Worm (Caenorhabditis elegans): ENCODE results near the gene casy-1.

casy-1 gene

DNA sequence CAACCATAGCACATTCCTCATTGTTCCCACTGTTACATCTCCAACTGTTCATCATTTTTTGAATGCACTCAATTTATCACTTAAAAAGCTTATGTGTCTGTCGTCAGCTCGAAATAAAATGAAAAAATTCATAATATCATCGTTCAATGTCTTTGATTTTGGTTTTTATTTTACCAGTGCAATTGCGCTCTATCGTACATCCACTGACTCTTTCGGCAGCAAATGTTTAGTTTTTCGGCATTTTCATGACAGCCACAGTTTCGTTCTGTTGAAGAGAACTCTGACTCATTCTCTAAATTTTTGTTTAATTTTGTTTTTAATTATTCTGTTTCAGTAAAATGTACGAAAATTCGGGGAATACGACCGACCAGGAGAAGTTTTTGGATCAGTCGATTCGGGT lies 49.0 kb downstream of the casy-1 start, which contains the start of gene vps-35 (continued):
- TF ChIP-seq Y75B8A.6 (GFP tag; IDR thresholded peaks at IDR 0.05) (no peak), mdl-1 (tag; optimal IDR thresholded peaks at IDR 0.05) (no peak), cey-2 (tag; optimal IDR thresholded peaks at IDR 0.05; ENCODE audit: borderline replicate concordance, insufficient read depth) (no peak), F44E2.7 (GFP tag; IDR thresholded peaks at IDR 0.05) (no peak), jun-1 (tag; optimal IDR thresholded peaks at IDR 0.05) (no peak), ZK546.5 (tag; optimal IDR thresholded peaks at IDR 0.05) (no peak), nhr-28 (tag; optimal IDR thresholded peaks at IDR 0.05) (peak; percentile 76), gei-8 (GFP tag; optimal IDR thresholded peaks at IDR 0.05) (no peak), pha-4 (GFP tag; IDR thresholded peaks at IDR 0.05) (no peak), pha-4 (tag; optimal IDR thresholded peaks at IDR 0.05) (peak; percentile 22), rbr-2 (tag; optimal IDR thresholded peaks at IDR 0.05) (no peak), snpc-4 (tag; optimal IDR thresholded peaks at IDR 0.05) (no peak), F26F4.8 (GFP tag; conservative IDR thresholded peaks at IDR 0.05) (no peak), mep-1 (tag; optimal IDR thresholded peaks at IDR 0.05) (peak; percentile 45), zip-11 (GFP tag; IDR thresholded peaks at IDR 0.05) (no peak), madf-5 (GFP tag; IDR thresholded peaks at IDR 0.05) (no peak), nhr-76 (tag; optimal IDR thresholded peaks at IDR 0.05) (no peak), ceh-82 (tag; optimal IDR thresholded peaks at IDR 0.05) (no peak), snpc-1.2 (GFP tag; IDR thresholded peaks at IDR 0.05) (no peak), Y5F2A.4 (GFP tag; optimal IDR thresholded peaks at IDR 0.05) (no peak), ceh-32 (tag; optimal IDR thresholded peaks at IDR 0.05; ENCODE audit: poor library complexity) (no peak), T20F7.1 (GFP tag; optimal IDR thresholded peaks at IDR 0.05) (peak; percentile 64), unc-62 (GFP tag; optimal IDR thresholded peaks at IDR 0.05 in 1 of 2) (peak in 1 of 2 experiments; percentile 52), unc-62 (tag; optimal IDR thresholded peaks at IDR 0.05) (no peak), nhr-42 (GFP tag; IDR thresholded peaks at IDR 0.05) (no peak), fos-1 (tag; optimal IDR thresholded peaks at IDR 0.05) (no peak), ceh-20 (GFP tag; IDR thresholded peaks at IDR 0.05) (no peak), saeg-2 (GFP tag; IDR thresholded peaks at IDR 0.05) (no peak), ztf-7 (tag; optimal IDR thresholded peaks at IDR 0.05) (no peak), F37D6.2 (tag; optimal IDR thresholded peaks at IDR 0.05) (no peak), dpl-1 (GFP tag; optimal IDR thresholded peaks at IDR 0.05) (peak; percentile 19), nhr-41 (GFP tag; IDR thresholded peaks at IDR 0.05) (no peak), aly-2 (tag; optimal IDR thresholded peaks at IDR 0.05) (no peak), zag-1 (tag; optimal IDR thresholded peaks at IDR 0.05) (no peak), F49E8.2 (tag; optimal IDR thresholded peaks at IDR 0.05; ENCODE audit: borderline replicate concordance) (no peak), dve-1 (tag; optimal IDR thresholded peaks at IDR 0.05; ENCODE audit: insufficient read depth) (peak; percentile 30), madf-9 (GFP tag; conservative IDR thresholded peaks at IDR 0.05) (no peak), hlh-11 (tag; optimal IDR thresholded peaks at IDR 0.05) (peak; percentile 10), nhr-77 (tag; optimal IDR thresholded peaks at IDR 0.05) (no peak), nhr-6 (tag; optimal IDR thresholded peaks at IDR 0.05) (peak; percentile 56), ceh-62 (tag; optimal IDR thresholded peaks at IDR 0.05) (no peak), Y105C5A.15 (GFP tag; IDR thresholded peaks at IDR 0.05) (no peak), lim-7 (GFP tag; IDR thresholded peaks at IDR 0.05) (no peak), R02D3.7 (tag; optimal IDR thresholded peaks at IDR 0.05) (no peak), ctbp-1 (GFP tag; IDR thresholded peaks at IDR 0.05) (no peak), pqm-1 (tag; optimal IDR thresholded peaks at IDR 0.05) (peak; percentile 58), vab-7 (GFP tag; IDR thresholded peaks at IDR 0.05) (no peak), unc-39 (tag; optimal IDR thresholded peaks at IDR 0.05) (no peak), hmg-1.1 (GFP tag; IDR thresholded peaks at IDR 0.05) (0 out of 2 replicates have a peak, but pooled peaks have one; percentile 35), tra-1 (GFP tag; IDR thresholded peaks at IDR 0.05) (no peak), arid-1 (GFP tag; conservative IDR thresholded peaks at IDR 0.05) (no peak), T26A8.4 (GFP tag; IDR thresholded peaks at IDR 0.05) (no peak), F10B5.3 (tag; optimal IDR thresholded peaks at IDR 0.05) (no peak)

All from whole organism, L4 larva.